Fruit fly (Drosophila melanogaster) whole organism, prepupa: ENCODE measurements around the gene Prim2.

Experiments
- CG6792 ChIP-seq: fragments of 200-800 bp; sonication (Bioruptor generic); optimal IDR thresholded peaks from 3 replicates; lab custom pipeline; 2016; ENCODE audit warnings: missing biosample characterization, missing genetic modification characterization
- Met ChIP-seq: fragments of 200-800 bp; sonication (Bioruptor generic); optimal IDR thresholded peaks from 3 replicates; lab custom pipeline; 2016; ENCODE audit warnings: missing biosample characterization, missing genetic modification characterization
- spab ChIP-seq: fragments of 200-800 bp; sonication (Bioruptor generic); optimal IDR thresholded peaks from 2 replicates; lab custom pipeline; 2017; ENCODE audit warnings: missing biosample characterization, mild to moderate bottlenecking, missing genetic modification characterization, missing genetic modification reagents
- svp ChIP-seq: fragments of 200-800 bp; sonication (Bioruptor generic); peaks from one replicate; lab custom pipeline; 2016; ENCODE audit warnings: missing biosample characterization, missing genetic modification characterization

dm6 chr3L:20379496-20379895, 18.1 kb upstream of the Prim2 start:
- TF ChIP-seq CG6792 (GFP tag; lab: Kevin White, UChicago), result no peak
- TF ChIP-seq spab, result no peak
- no peak for TF ChIP-seq Met (GFP tag; lab: Kevin White, UChicago)
- no peak for TF ChIP-seq svp
